Worm (Caenorhabditis elegans) whole organism, mixed stage, embryonic: ENCODE results near the gene ZC13.1.
A peak's percentile ranks its signal among the peaks of the same experiment; 100 is the strongest.

Source experiments
- M03D4.4 ChIP-seq: sonication (generic microtip); optimal IDR thresholded peaks from 2 replicates; lab custom pipeline; 2017; ENCODE audit warnings: mild to moderate bottlenecking, missing genetic modification characterization, missing compliant biosample characterization
- bed-3 ChIP-seq: fragments of 200-800 bp; sonication (Bioruptor generic); optimal IDR thresholded peaks from 3 replicates; lab custom pipeline; 2018; ENCODE audit warnings: mild to moderate bottlenecking, missing genetic modification characterization, moderate library complexity, missing compliant biosample characterization
- blmp-1 ChIP-seq: fragments of 150-350 bp; optimal IDR thresholded peaks from 2 replicates; lab custom pipeline; 2014; ENCODE audit warnings: missing biosample characterization, missing genetic modification characterization
- ceh-83 ChIP-seq: fragments of 200-800 bp; sonication (Bioruptor generic); optimal IDR thresholded peaks from 2 replicates; lab custom pipeline; 2018; ENCODE audit warnings: mild to moderate bottlenecking, missing genetic modification characterization, missing compliant biosample characterization
- ces-1 ChIP-seq: fragments of 150-350 bp; optimal IDR thresholded peaks from 2 replicates; lab custom pipeline; 2014; ENCODE audit warnings: missing biosample characterization, missing genetic modification reagents, missing genetic modification characterization
- cnd-1 ChIP-seq: fragments of 200-800 bp; sonication (Bioruptor generic); optimal IDR thresholded peaks from 2 replicates; lab custom pipeline; 2018; ENCODE audit warnings: mild to moderate bottlenecking, missing genetic modification characterization, missing compliant biosample characterization
- drap-1 ChIP-seq: fragments of 200-800 bp; sonication (Bioruptor generic); optimal IDR thresholded peaks from 3 replicates; lab custom pipeline; 2018; ENCODE audit warnings: mild to moderate bottlenecking, missing genetic modification characterization, missing compliant biosample characterization
- elt-1 ChIP-seq: sonication (generic microtip); optimal IDR thresholded peaks from 2 replicates; lab custom pipeline; 2017; ENCODE audit warnings: missing genetic modification characterization, mild to moderate bottlenecking, missing compliant biosample characterization, antibody characterized with exemption, moderate library complexity, borderline replicate concordance; ENCODE audit not compliant: insufficient read depth
- elt-3 ChIP-seq: fragments of 150-350 bp; optimal IDR thresholded peaks from 2 replicates; lab custom pipeline; 2014; ENCODE audit warnings: missing biosample characterization, missing genetic modification characterization
- ham-2 ChIP-seq: fragments of 200-800 bp; sonication (Bioruptor generic); optimal IDR thresholded peaks from 2 replicates; lab custom pipeline; 2018; ENCODE audit warnings: mild to moderate bottlenecking, missing genetic modification characterization, missing compliant biosample characterization
- hlh-1 ChIP-seq: fragments of 150-350 bp; optimal IDR thresholded peaks from 2 replicates; lab custom pipeline; 2014; ENCODE audit warnings: missing biosample characterization, missing genetic modification reagents, missing genetic modification characterization
- lin-13 ChIP-seq: fragments of 150-350 bp; optimal IDR thresholded peaks from 2 replicates; lab custom pipeline; 2014; ENCODE audit warnings: missing biosample characterization, missing genetic modification characterization
- lin-32 ChIP-seq: fragments of 200-800 bp; sonication (Bioruptor generic); optimal IDR thresholded peaks from 2 replicates; lab custom pipeline; 2018; ENCODE audit warnings: mild to moderate bottlenecking, missing genetic modification characterization, missing compliant biosample characterization
- lsy-2 ChIP-seq: fragments of 150-350 bp; optimal IDR thresholded peaks from 2 replicates; lab custom pipeline; 2014; ENCODE audit warnings: missing biosample characterization, missing genetic modification characterization
- mep-1 ChIP-seq: fragments of 150-350 bp; optimal IDR thresholded peaks from 2 replicates; lab custom pipeline; 2017; ENCODE audit warnings: missing biosample characterization, missing genetic modification reagents, missing genetic modification characterization, inconsistent platforms
- mls-2 ChIP-seq: sonication (generic microtip); optimal IDR thresholded peaks from 2 replicates; lab custom pipeline; 2016; ENCODE audit warnings: mild to moderate bottlenecking, missing genetic modification characterization, moderate library complexity, missing compliant biosample characterization
- nhr-12 ChIP-seq: fragments of 150-350 bp; optimal IDR thresholded peaks from 2 replicates; lab custom pipeline; 2014; ENCODE audit warnings: missing biosample characterization, missing genetic modification characterization
- nhr-2 ChIP-seq: fragments of 150-350 bp; optimal IDR thresholded peaks from 2 replicates; lab custom pipeline; 2014; ENCODE audit warnings: missing biosample characterization, missing genetic modification characterization
- nhr-237 ChIP-seq: fragments of 150-350 bp; optimal IDR thresholded peaks from 2 replicates; lab custom pipeline; 2014; ENCODE audit warnings: missing biosample characterization, missing genetic modification characterization
- nhr-28 ChIP-seq: fragments of 150-350 bp; optimal IDR thresholded peaks from 2 replicates; lab custom pipeline; 2014; ENCODE audit warnings: missing biosample characterization, missing genetic modification characterization
- pha-4 ChIP-seq: fragments of 150-350 bp; optimal IDR thresholded peaks from 2 replicates; lab custom pipeline; 2018; ENCODE audit warnings: missing biosample characterization, missing genetic modification reagents, missing genetic modification characterization
- sem-2 ChIP-seq: fragments of 200-800 bp; sonication (Bioruptor generic); optimal IDR thresholded peaks from 2 replicates; lab custom pipeline; 2018; ENCODE audit warnings: mild to moderate bottlenecking, missing genetic modification characterization, missing compliant biosample characterization
- snpc-4 ChIP-seq: fragments of 150-350 bp; optimal IDR thresholded peaks from 2 replicates; lab custom pipeline; 2014; ENCODE audit warnings: missing biosample characterization, missing genetic modification characterization
- sptf-1 ChIP-seq: sonication (generic microtip); optimal IDR thresholded peaks from 2 replicates; lab custom pipeline; 2017; ENCODE audit warnings: mild to moderate bottlenecking, missing genetic modification characterization, moderate library complexity, missing compliant biosample characterization
- unc-120 ChIP-seq: sonication (generic microtip); optimal IDR thresholded peaks from 2 replicates; lab custom pipeline; 2017; ENCODE audit warnings: missing genetic modification characterization, missing compliant biosample characterization; ENCODE audit not compliant: poor library complexity, severe bottlenecking
- unc-39 ChIP-seq: fragments of 150-350 bp; optimal IDR thresholded peaks from 2 replicates; lab custom pipeline; 2014; ENCODE audit warnings: missing biosample characterization, missing genetic modification characterization
- zip-8 ChIP-seq: fragments of 150-350 bp; optimal IDR thresholded peaks from 2 replicates; lab custom pipeline; 2014; ENCODE audit warnings: missing biosample characterization, missing genetic modification characterization
- ztf-11 ChIP-seq: fragments of 150-350 bp; optimal IDR thresholded peaks from 2 replicates; lab custom pipeline; 2014; ENCODE audit warnings: missing biosample characterization, missing genetic modification characterization

ZC13.1 gene

ce11 chrX:863478-863877 lies 13.6 kb upstream of the ZC13.1 start, which contains the start of gene cdo-1:
Gene cdo-1, minus strand, starts transcription at chrX:863578.
- TF ChIP-seq lsy-2 (no peak), nhr-28 (tag; lab: Kevin White, UChicago) (no peak), mls-2 (tag; lab: Kevin White, UChicago) (no peak), nhr-2 (tag; lab: Kevin White, UChicago) (no peak), lin-32 (GFP tag; lab: Kevin White, UChicago) (no peak), nhr-12 (tag; lab: Kevin White, UChicago) (no peak), hlh-1 (tag; lab: Kevin White, UChicago) (no peak), zip-8 (tag; lab: Kevin White, UChicago) (no peak), nhr-237 (tag; lab: Kevin White, UChicago) (no peak), mep-1 (tag; lab: Kevin White, UChicago) (no peak), elt-3 (tag; lab: Kevin White, UChicago) (no peak), M03D4.4 (tag; lab: Kevin White, UChicago) (no peak), pha-4 (tag; lab: Kevin White, UChicago) (no peak), elt-1 (tag; lab: Kevin White, UChicago) (no peak), bed-3 (GFP tag; lab: Kevin White, UChicago) (no peak), lin-13 (tag; lab: Kevin White, UChicago) (no peak), sem-2 (no peak), ceh-83 (GFP tag; lab: Kevin White, UChicago) (no peak), ham-2 (GFP tag; lab: Kevin White, UChicago) (no peak)

- TF ChIP-seq snpc-4 (no peak), unc-120 (no peak), elt-3 (tag; lab: Kevin White, UChicago) (peak; percentile 73), nhr-2 (tag; lab: Kevin White, UChicago) (no peak), zip-8 (tag; lab: Kevin White, UChicago) (no peak)
Observed at ce11 chrX:864293-864731, 12.7 kb upstream of the ZC13.1 start.

DNA sequence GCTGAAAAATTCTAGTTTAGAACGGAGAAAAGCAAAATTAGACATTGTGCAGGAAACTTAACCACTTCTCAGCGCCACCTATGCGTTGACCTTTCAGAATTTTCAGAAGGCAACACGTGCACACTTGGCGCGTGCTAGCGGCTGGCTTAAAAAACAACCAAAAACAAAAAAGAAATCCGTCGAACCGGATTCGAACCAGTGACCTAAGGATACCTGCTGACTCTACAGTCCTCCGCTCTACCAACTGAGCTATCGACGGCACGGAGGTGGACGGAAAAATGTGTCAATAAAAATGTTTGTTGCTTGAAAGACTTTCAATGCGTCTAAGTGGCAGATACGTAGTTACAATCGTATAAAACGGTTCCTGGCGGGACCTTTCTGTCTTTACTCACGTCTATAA lies 11.8 kb upstream of the ZC13.1 start:
- TF ChIP-seq unc-120 (no peak), ceh-83 (GFP tag; lab: Kevin White, UChicago) (no peak), ces-1 (no peak), unc-39 (tag; lab: Kevin White, UChicago) (no peak), bed-3 (GFP tag; lab: Kevin White, UChicago) (no peak), nhr-2 (tag; lab: Kevin White, UChicago) (no peak), cnd-1 (tag; lab: Kevin White, UChicago) (no peak), pha-4 (tag; lab: Kevin White, UChicago) (no peak), nhr-237 (tag; lab: Kevin White, UChicago) (no peak)

ce11 chrX:871020-871419 lies 6.0 kb upstream of the ZC13.1 start, which contains the start of gene lgl-1:
Gene lgl-1, minus strand, starts transcription at chrX:871089.
- no peak for TF ChIP-seq elt-3 (tag; lab: Kevin White, UChicago)
- TF ChIP-seq mls-2 (tag; lab: Kevin White, UChicago) = peak; percentile 76
- peak; percentile 67 for TF ChIP-seq hlh-1 (tag; lab: Kevin White, UChicago)
- no peak for TF ChIP-seq zip-8 (tag; lab: Kevin White, UChicago)
- peak; percentile 67 for TF ChIP-seq cnd-1 (tag; lab: Kevin White, UChicago)
- no peak for TF ChIP-seq sem-2
- TF ChIP-seq sptf-1 = peak; percentile 13
- TF ChIP-seq pha-4 (tag; lab: Kevin White, UChicago) = peak; percentile 11
- TF ChIP-seq mep-1 (tag; lab: Kevin White, UChicago) = peak; percentile 12
- peak; percentile 95 for TF ChIP-seq nhr-2 (tag; lab: Kevin White, UChicago)
- TF ChIP-seq lin-13 (tag; lab: Kevin White, UChicago) = peak; percentile 17
- no peak for TF ChIP-seq blmp-1 (tag; lab: Kevin White, UChicago)
- TF ChIP-seq lsy-2 = peak; percentile 4
- TF ChIP-seq drap-1 (GFP tag; lab: Kevin White, UChicago) = peak; percentile 53
- peak; percentile 60 for TF ChIP-seq ham-2 (GFP tag; lab: Kevin White, UChicago)

DNA sequence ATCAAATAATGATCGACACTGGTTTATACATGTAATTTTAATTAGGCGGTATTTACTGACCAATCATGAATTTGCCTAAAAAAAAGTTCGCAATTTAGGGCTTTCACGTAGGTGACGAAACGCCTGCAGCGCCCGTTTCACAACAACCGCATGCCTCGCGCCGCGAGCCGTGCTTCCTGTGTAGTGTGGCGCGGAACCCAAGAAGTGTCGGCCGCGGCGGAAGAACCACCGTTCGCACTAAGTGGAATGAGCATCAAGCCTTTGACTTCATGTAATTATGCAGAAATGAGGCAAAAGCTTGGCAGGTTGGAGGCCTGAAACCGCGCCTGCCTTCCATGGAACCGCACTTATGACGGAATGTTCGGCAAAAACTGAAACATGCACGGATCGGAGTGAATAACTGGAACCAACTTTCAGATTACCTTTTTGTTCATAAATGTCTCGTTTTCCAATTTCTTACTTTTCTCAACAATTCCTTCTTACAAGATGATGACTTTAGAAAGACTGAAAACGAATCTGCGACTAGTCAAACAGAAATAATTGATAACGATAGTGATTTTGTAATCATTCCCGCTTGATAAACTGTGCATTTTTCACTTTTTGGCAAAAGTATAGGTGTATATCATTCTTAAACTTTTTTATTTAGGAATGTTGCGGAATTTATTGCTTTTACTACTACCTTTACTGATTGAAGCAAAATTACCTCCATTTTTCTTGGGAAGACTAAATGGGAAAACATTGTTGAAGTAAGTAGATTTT lies 4.9 kb upstream of the ZC13.1 start, which contains the start of gene F56F10.1:
Gene F56F10.1, plus strand, starts transcription at position 647 of the 759 bp plus-strand sequence.
- TF ChIP-seq mls-2 (tag; lab: Kevin White, UChicago) = no peak
- no peak for TF ChIP-seq lin-32 (GFP tag; lab: Kevin White, UChicago)
- no peak for TF ChIP-seq nhr-2 (tag; lab: Kevin White, UChicago)
- TF ChIP-seq nhr-28 (tag; lab: Kevin White, UChicago) = no peak
- no peak for TF ChIP-seq cnd-1 (tag; lab: Kevin White, UChicago)
- TF ChIP-seq M03D4.4 (tag; lab: Kevin White, UChicago) = no peak
- no peak for TF ChIP-seq snpc-4
- no peak for TF ChIP-seq lin-13 (tag; lab: Kevin White, UChicago)
- TF ChIP-seq ztf-11 = no peak
- TF ChIP-seq sem-2 = no peak
